Fruit fly (Drosophila melanogaster): Measurements from ENCODE around the gene Semp1.
"Not testable (repeated sequence)": the region's sequence is repeated elsewhere in the genome, so short reads cannot be mapped to it uniquely, and the experiment has no call there.

Gene Semp1

dm6 chr2L:15613285-15613912 lies at the start of gene Semp1:
TSS of gene Semp1 (minus strand) at chr2L:15613335.
- TF ChIP-seq Clk (GFP tag; optimal IDR thresholded peaks at IDR 0.05) (no peak), CG7045 (GFP tag; optimal IDR thresholded peaks at IDR 0.05) (no peak), toe (GFP tag; optimal IDR thresholded peaks at IDR 0.05) (no peak), cic (GFP tag; optimal IDR thresholded peaks at IDR 0.05) (no peak), CG33017 (tag; optimal IDR thresholded peaks at IDR 0.05) (no peak)

dm6 chr2L:15660741-15661140 lies 47.6 kb upstream of the Semp1 start, which contains the start of gene CG18477:
TSS of gene CG18477 (plus strand) at chr2L:15661041.
- not testable (repeated sequence) for TF ChIP-seq CG5204, ovo, CG7045 (GFP tag; optimal IDR thresholded peaks at IDR 0.05)

dm6 chr2L:15659374-15659773 lies 46.2 kb upstream of the Semp1 start, which contains the start of gene CG44141:
TSS of gene CG44141 (minus strand) at chr2L:15659474.
- not testable (repeated sequence) for TF ChIP-seq kay (GFP tag; ENCODE audit: borderline replicate concordance); CG12768 (GFP tag; optimal IDR thresholded peaks at IDR 0.05); ovo (GFP tag; optimal IDR thresholded peaks at IDR 0.05)

DNA sequence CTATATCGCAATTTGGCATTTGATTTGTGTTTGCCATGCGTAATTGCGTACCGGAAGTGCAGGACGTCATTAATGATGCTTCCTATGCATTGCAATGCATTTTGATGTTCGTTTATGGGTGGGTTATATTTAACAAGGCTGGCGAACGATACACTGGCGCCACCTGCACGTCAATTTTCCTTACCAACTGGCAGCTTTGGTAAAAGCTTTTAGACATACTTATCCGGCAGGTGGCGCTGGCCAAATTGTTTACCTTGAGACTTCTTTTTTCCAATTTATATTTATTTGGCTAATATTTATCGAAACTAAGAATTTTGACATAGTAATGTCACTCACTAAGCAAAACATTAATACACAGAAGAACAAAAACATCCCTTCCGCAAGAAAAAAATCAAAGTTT lies 30.7 kb upstream of the Semp1 start:
- TF ChIP-seq Hr96 (GFP tag; optimal IDR thresholded peaks at IDR 0.05) (peak; percentile 22), toe (GFP tag; optimal IDR thresholded peaks at IDR 0.05) (peak; percentile 16), pad (GFP tag; optimal IDR thresholded peaks at IDR 0.05) (no peak)

dm6 chr2L:15641668-15642067 lies 28.5 kb upstream of the Semp1 start:
- TF ChIP-seq pad (GFP tag; optimal IDR thresholded peaks at IDR 0.05) (no peak), cnc (optimal IDR thresholded peaks at IDR 0.05) (no peak)

- no peak for TF ChIP-seq cic (GFP tag; optimal IDR thresholded peaks at IDR 0.05)
- TF ChIP-seq Crg-1 (GFP tag; optimal IDR thresholded peaks at IDR 0.05): no peak
- TF ChIP-seq Clk (GFP tag; optimal IDR thresholded peaks at IDR 0.05): no peak
- peak; percentile 50 for TF ChIP-seq CG33017 (tag; optimal IDR thresholded peaks at IDR 0.05)
- peak; percentile 67 for TF ChIP-seq toe (GFP tag; optimal IDR thresholded peaks at IDR 0.05)
- peak; percentile 65 for TF ChIP-seq Hr96 (GFP tag; optimal IDR thresholded peaks at IDR 0.05)
- no peak for TF ChIP-seq pad (GFP tag; optimal IDR thresholded peaks at IDR 0.05)
- TF ChIP-seq CG11617 (GFP tag; optimal IDR thresholded peaks at IDR 0.05): peak; percentile 48
- peak; percentile 52 for TF ChIP-seq CG12768 (GFP tag; optimal IDR thresholded peaks at IDR 0.05)
- TF ChIP-seq kay (GFP tag; ENCODE audit: borderline replicate concordance): peak; percentile 97
- TF ChIP-seq cnc (optimal IDR thresholded peaks at IDR 0.05): no peak
- TF ChIP-seq CG5204 (GFP tag; optimal IDR thresholded peaks at IDR 0.05): peak; percentile 49
- peak; percentile 74 for TF ChIP-seq CG7101 (tag; optimal IDR thresholded peaks at IDR 0.05)
- no peak for TF ChIP-seq ovo (GFP tag; optimal IDR thresholded peaks at IDR 0.05)
- TF ChIP-seq CG14711 (tag; optimal IDR thresholded peaks at IDR 0.05): peak; percentile 22
- peak; percentile 70 for TF ChIP-seq Mnt (GFP tag; optimal IDR thresholded peaks at IDR 0.05)
- TF ChIP-seq CG1620 (GFP tag; optimal IDR thresholded peaks at IDR 0.05): peak; percentile 16
- TF ChIP-seq tj (GFP tag; optimal IDR thresholded peaks at IDR 0.05): no peak
- no peak for TF ChIP-seq bab1 (GFP tag; optimal IDR thresholded peaks at IDR 0.05)
- TF ChIP-seq CG7045 (GFP tag; optimal IDR thresholded peaks at IDR 0.05): peak; percentile 46
Observed at dm6 chr2L:15629596-15630168, 16.5 kb upstream of the Semp1 start, which contains the start of gene CG18480. TSS of gene CG18480 (plus strand) at chr2L:15630002.

dm6 chr2L:15628378-15628777 lies 15.2 kb upstream of the Semp1 start, which contains the start of gene CG7631:
TSS of gene CG7631 (plus strand) at chr2L:15628678.
- no peak for TF ChIP-seq bab1 (GFP tag; optimal IDR thresholded peaks at IDR 0.05)
- TF ChIP-seq cic (GFP tag; optimal IDR thresholded peaks at IDR 0.05): no peak
- TF ChIP-seq CG7101 (tag; optimal IDR thresholded peaks at IDR 0.05): no peak
- no peak for TF ChIP-seq cnc (optimal IDR thresholded peaks at IDR 0.05)
- no peak for TF ChIP-seq CG12768 (GFP tag; optimal IDR thresholded peaks at IDR 0.05)
- TF ChIP-seq CG7045 (GFP tag; optimal IDR thresholded peaks at IDR 0.05): no peak
- TF ChIP-seq CG1620 (GFP tag; optimal IDR thresholded peaks at IDR 0.05): no peak
- no peak for TF ChIP-seq Crg-1 (GFP tag; optimal IDR thresholded peaks at IDR 0.05)
- no peak for TF ChIP-seq tj (GFP tag; optimal IDR thresholded peaks at IDR 0.05)

- TF ChIP-seq CG33017 (tag; optimal IDR thresholded peaks at IDR 0.05): no peak
- no peak for TF ChIP-seq cnc (optimal IDR thresholded peaks at IDR 0.05)
- no peak for TF ChIP-seq CG5204 (GFP tag; optimal IDR thresholded peaks at IDR 0.05)
- no peak for TF ChIP-seq CG1620 (GFP tag; optimal IDR thresholded peaks at IDR 0.05)
- TF ChIP-seq Clk (GFP tag; optimal IDR thresholded peaks at IDR 0.05): no peak
- no peak for TF ChIP-seq pad (GFP tag; optimal IDR thresholded peaks at IDR 0.05)
- TF ChIP-seq CG11617 (GFP tag; optimal IDR thresholded peaks at IDR 0.05): no peak
- TF ChIP-seq CG12768 (GFP tag; optimal IDR thresholded peaks at IDR 0.05): no peak
Observed at dm6 chr2L:15623458-15623857, 10.3 kb upstream of the Semp1 start, which contains the start of gene Or35a. TSS of gene Or35a (minus strand) at chr2L:15623558.

Data from whole organism, adult.